Fruit fly (Drosophila melanogaster) whole organism, prepupa: ENCODE measurements around the gene CG4586.

ENCODE experiments used
- CG6163 ChIP-seq: fragments of 200-800 bp; sonication (Bioruptor generic); IDR thresholded peaks from 3 replicates; pipeline ENCODE4 v1.3.6; 2022; ENCODE audit warnings: missing biosample characterization, missing genetic modification characterization
- Eip93F ChIP-seq: fragments of 200-800 bp; sonication (Bioruptor generic); optimal IDR thresholded peaks from 2 replicates; lab custom pipeline; 2016; ENCODE audit warnings: missing biosample characterization, mild to moderate bottlenecking, missing genetic modification characterization
- Gug ChIP-seq: fragments of 200-800 bp; sonication (Bioruptor generic); IDR thresholded peaks from 2 replicates; pipeline ENCODE4 v1.3.6; 2022; ENCODE audit warnings: missing biosample characterization, missing genetic modification characterization
- fkh ChIP-seq: fragments of 200-800 bp; sonication (Bioruptor generic); optimal IDR thresholded peaks from 3 replicates; lab custom pipeline; 2017; ENCODE audit warnings: missing biosample characterization, mild to moderate bottlenecking, missing genetic modification characterization, moderate library complexity
- lz ChIP-seq: fragments of 200-800 bp; sonication (Bioruptor generic); optimal IDR thresholded peaks from 3 replicates; lab custom pipeline; 2016; ENCODE audit warnings: missing biosample characterization, missing genetic modification characterization

dm6 chrX:6974221-6974620 lies 4.5 kb downstream of the CG4586 start:
- TF ChIP-seq Gug (GFP tag; lab: Robert Waterston, UW) (no peak), fkh (GFP tag; lab: Kevin White, UChicago) (no peak), CG6163 (GFP tag; lab: Robert Waterston, UW) (no peak), lz (no peak), Eip93F (GFP tag; lab: Kevin White, UChicago) (no peak)
